Worm (Caenorhabditis elegans): ENCODE measurements around the gene col-119.

DNA sequence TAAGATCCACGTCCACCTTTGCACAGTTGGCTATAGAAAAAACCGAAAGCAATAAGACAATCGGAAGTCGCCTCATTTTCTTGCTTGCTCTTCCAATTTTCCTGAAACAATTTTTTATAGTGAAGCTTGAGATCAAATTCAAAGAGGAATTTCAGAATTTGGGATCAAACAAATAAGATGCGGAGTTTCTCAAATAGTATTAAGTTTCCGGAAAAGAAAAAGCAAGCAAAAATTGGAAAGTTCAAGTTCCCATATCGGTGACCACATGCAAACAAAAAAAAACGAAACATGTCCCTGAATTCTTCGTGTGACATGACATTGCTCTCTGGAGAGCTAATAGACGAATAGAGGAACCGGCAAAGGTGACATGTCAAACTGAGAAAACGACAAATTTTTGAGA is 25.7 kb upstream of the col-119 start, which contains the start of gene unc-129:
- TF ChIP-seq dao-5 (tag; optimal IDR thresholded peaks at IDR 0.05) (no peak), W03F9.2 (tag; optimal IDR thresholded peaks at IDR 0.05) (no peak)

Measured in whole organism, L4/young adult.